Worm (Caenorhabditis elegans): Measurements from ENCODE around the gene grd-7.

DNA sequence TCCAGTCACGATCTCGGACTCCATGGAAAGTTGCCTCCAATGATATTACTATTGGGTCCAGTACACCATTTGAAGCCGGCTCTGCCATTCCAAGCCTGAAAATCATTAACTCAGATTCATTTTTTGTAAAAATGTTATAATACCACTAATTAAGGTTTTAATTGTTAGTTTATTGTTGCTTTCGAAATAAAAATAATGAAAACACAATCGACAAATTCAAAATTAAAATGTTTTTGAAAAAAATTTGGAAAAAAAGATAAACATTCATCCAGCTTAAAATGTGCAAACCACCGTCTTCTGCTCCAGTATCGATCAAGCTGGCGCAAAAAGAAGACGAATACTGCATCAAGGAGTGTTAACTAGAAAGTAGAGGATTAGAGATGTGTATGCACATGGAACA is 12.4 kb downstream of the grd-7 start, which contains the start of gene F46H5.5:
- no peak for TF ChIP-seq ets-7 (tag; optimal IDR thresholded peaks at IDR 0.05)
- TF ChIP-seq hmbx-1 (tag; optimal IDR thresholded peaks at IDR 0.05): no peak
- no peak for TF ChIP-seq ceh-13 (GFP tag; optimal IDR thresholded peaks at IDR 0.05)

Measured in whole organism, early embryonic.